Worm (Caenorhabditis elegans): Measurements from ENCODE around the gene srj-9.
A peak's percentile ranks its signal among the peaks of the same experiment; 100 is the strongest.

The srj-9 gene

DNA sequence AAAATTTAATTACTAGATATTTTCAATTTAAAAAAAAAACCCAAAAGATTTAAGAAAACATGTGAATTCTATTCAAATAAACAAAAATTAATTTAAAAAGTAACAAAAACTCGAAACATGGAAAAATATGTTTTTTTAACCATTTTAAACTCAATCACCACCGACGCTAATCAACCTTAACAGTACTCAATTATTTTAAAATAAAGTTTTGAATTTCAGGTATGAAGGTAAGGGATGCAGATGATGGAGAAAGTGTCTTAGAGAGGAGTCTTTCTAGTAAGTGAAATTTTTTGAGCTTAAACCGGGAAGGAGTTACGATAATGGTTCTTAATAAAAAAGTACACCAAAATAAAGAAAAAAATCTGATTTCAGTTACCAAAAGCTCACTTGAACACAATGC, 31.8 kb downstream of the srj-9 start, which contains the start of gene slc-28.1:
TSS of gene slc-28.1 (plus strand) at position 301 of the 400 bp plus-strand sequence.
- TF ChIP-seq nfya-2 (GFP tag; IDR thresholded peaks at IDR 0.05) = no peak
- TF ChIP-seq madf-10 (tag; optimal IDR thresholded peaks at IDR 0.05) = no peak
- TF ChIP-seq repo-1 (tag; optimal IDR thresholded peaks at IDR 0.05) = no peak
- no peak for TF ChIP-seq hlh-12 (tag; optimal IDR thresholded peaks at IDR 0.05)
- no peak for TF ChIP-seq F10E7.11 (tag; optimal IDR thresholded peaks at IDR 0.05)
- TF ChIP-seq hmg-20 (GFP tag; IDR thresholded peaks at IDR 0.05) = no peak
- TF ChIP-seq efl-1 (GFP tag; optimal IDR thresholded peaks at IDR 0.05) = no peak
- no peak for TF ChIP-seq snpc-1.1 (tag; optimal IDR thresholded peaks at IDR 0.05; ENCODE audit: insufficient read depth)

DNA sequence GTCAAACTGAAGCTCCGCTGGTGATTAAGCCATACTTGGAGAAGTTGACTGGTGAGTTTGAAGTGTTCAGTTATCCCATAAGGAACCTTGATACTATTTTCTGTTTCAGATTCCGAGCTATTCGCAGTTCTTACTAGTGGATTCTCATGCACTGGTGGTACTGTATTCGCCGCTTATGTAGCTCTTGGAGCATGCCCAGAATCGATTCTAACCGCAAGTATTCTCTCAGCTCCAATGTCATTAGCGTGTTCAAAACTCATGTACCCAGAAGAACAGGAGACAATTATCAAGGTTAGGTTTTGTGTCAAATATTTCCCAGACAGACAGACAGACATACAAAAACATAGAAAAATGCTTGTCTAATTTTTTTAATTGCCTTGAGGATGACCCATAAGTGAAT, 33.2 kb downstream of the srj-9 start:
- TF ChIP-seq ceh-40 (GFP tag; IDR thresholded peaks at IDR 0.05) (no peak), F33H1.4 (GFP tag; IDR thresholded peaks at IDR 0.05) (no peak), tbp1 (GFP tag; optimal IDR thresholded peaks at IDR 0.05) (no peak), ceh-27 (GFP tag; optimal IDR thresholded peaks at IDR 0.05) (no peak), egl-18 (GFP tag; IDR thresholded peaks at IDR 0.05) (no peak), madf-3 (GFP tag; IDR thresholded peaks at IDR 0.05) (no peak), atf-7 (tag; optimal IDR thresholded peaks at IDR 0.05) (no peak), B0261.1 (tag; optimal IDR thresholded peaks at IDR 0.05) (no peak), snpc-3.4 (tag; optimal IDR thresholded peaks at IDR 0.05) (no peak), die-1 (tag; optimal IDR thresholded peaks at IDR 0.05) (no peak), F49E8.2 (tag; optimal IDR thresholded peaks at IDR 0.05; ENCODE audit: insufficient read depth) (no peak), ekl-4 (GFP tag; IDR thresholded peaks at IDR 0.05) (no peak), lsl-1 (GFP tag; optimal IDR thresholded peaks at IDR 0.05) (no peak)

DNA sequence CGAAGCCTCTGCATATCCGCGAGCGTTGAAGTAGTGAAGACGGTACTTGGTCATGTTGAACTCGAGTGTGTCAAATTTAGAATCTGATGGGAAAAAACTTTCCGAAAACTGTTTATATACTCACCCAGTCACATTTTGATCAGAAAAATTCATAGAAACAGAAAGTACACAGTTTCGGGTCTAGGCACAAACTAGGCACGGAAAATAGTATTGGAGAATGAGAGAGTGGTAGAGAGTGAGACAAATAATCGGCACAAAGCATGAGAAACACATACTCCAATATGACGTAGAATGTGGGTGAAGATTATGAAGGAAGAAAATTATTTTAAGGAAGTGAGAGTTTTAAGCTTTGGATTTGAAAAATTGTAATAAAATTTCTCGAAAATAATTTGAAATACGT, 36.7 kb downstream of the srj-9 start, which contains the start of gene gst-33:
TSS of gene gst-33 (minus strand) at position 127 of the 400 bp plus-strand sequence.
- TF ChIP-seq ceh-40 (GFP tag; IDR thresholded peaks at IDR 0.05) (no peak), hmg-1.2 (GFP tag; IDR thresholded peaks at IDR 0.05) (peak; percentile 88)

DNA sequence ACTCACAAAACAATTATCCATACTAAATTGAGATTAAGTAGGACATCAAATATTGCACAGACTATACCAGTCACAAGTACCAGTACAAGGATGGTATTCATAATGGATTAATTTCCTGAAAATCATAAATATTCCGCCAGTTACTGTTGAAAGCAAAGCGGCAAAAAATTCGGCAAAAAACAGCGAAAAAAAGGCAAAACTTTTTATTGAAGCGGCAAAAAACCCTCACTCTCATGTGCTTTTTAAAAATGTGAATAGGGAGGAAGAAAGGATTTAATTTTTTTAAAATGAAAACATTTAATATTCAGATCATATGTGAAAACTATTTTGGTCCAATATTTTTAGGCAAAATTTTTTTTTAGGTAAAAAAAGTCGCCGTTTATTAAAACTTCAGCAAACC, 39.0 kb downstream of the srj-9 start, which contains the start of gene srbc-29:
TSS of gene srbc-29 (minus strand) at position 101 of the 400 bp plus-strand sequence.
- no peak for TF ChIP-seq dpff-1 (tag; optimal IDR thresholded peaks at IDR 0.05)
- no peak for TF ChIP-seq lag-1 (GFP tag; IDR thresholded peaks at IDR 0.05)
- TF ChIP-seq snpc-1.3 (tag; optimal IDR thresholded peaks at IDR 0.05; ENCODE audit: insufficient read depth) = no peak
- TF ChIP-seq nfyb-1 (GFP tag; IDR thresholded peaks at IDR 0.05) = no peak
- no peak for TF ChIP-seq hlh-26 (GFP tag; conservative IDR thresholded peaks at IDR 0.05)
- TF ChIP-seq pbrm-1 (GFP tag; IDR thresholded peaks at IDR 0.05) = no peak
- no peak for TF ChIP-seq ZK185.1 (tag; optimal IDR thresholded peaks at IDR 0.05; ENCODE audit: poor library complexity, severe bottlenecking)
- no peak for TF ChIP-seq unc-62 (GFP tag; optimal IDR thresholded peaks at IDR 0.05)
- no peak for TF ChIP-seq madf-6 (GFP tag; IDR thresholded peaks at IDR 0.05)
- TF ChIP-seq attf-5 (GFP tag; optimal IDR thresholded peaks at IDR 0.05) = no peak
- no peak for TF ChIP-seq B0019.2 (GFP tag; conservative IDR thresholded peaks at IDR 0.05)

DNA sequence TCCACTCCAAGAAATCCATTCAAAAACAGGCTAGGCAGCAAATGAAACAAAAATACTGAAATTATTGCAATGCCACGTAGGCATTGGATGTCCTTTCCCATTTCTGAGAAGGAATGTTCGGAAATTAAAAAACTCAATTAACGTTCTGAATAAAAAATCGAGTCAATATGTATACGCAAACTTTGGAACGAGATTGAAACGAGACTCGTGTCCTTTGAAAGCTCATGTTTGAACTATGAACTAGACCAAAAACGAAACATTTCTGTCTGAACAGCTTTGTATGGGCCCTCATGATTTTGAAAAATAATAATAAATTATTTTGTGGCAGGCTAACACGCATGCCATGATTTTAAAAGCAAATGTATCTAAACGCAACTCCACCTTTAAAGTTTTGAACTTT, 43.3 kb downstream of the srj-9 start, which contains the start of gene oac-2:
TSS of gene oac-2 (minus strand) at position 101 of the 400 bp plus-strand sequence.
- TF ChIP-seq hmg-1.2 (GFP tag; IDR thresholded peaks at IDR 0.05) = no peak
- TF ChIP-seq dox-1 (GFP tag; IDR thresholded peaks at IDR 0.05) = no peak
- TF ChIP-seq hmg-20 (GFP tag; IDR thresholded peaks at IDR 0.05) = no peak
- no peak for TF ChIP-seq ceh-79 (tag; optimal IDR thresholded peaks at IDR 0.05)
- TF ChIP-seq repo-1 (tag; optimal IDR thresholded peaks at IDR 0.05) = no peak
- no peak for TF ChIP-seq attf-3 (GFP tag; conservative IDR thresholded peaks at IDR 0.05)
- TF ChIP-seq rec-8 (tag; optimal IDR thresholded peaks at IDR 0.05) = no peak
- no peak for TF ChIP-seq rcor-1 (GFP tag; IDR thresholded peaks at IDR 0.05)
- no peak for TF ChIP-seq D2030.7 (GFP tag; IDR thresholded peaks at IDR 0.05)
- no peak for TF ChIP-seq F37B4.10 (GFP tag; IDR thresholded peaks at IDR 0.05)
- TF ChIP-seq ama-1 (optimal IDR thresholded peaks at IDR 0.05) = no peak
- no peak for TF ChIP-seq ama-1 (GFP tag; optimal IDR thresholded peaks at IDR 0.05)
- TF ChIP-seq T07F8.4 (tag; optimal IDR thresholded peaks at IDR 0.05) = no peak
- TF ChIP-seq let-526 (GFP tag; IDR thresholded peaks at IDR 0.05) = no peak

Data from whole organism, young adult.